Fruit fly (Drosophila melanogaster) whole organism, embryonic: ENCODE results near the gene CG4951.

Experiments
- ATbp ChIP-seq: fragments of 200-800 bp; sonication (Bioruptor generic); optimal IDR thresholded peaks from 2 replicates; lab custom pipeline; 2017; ENCODE audit warnings: missing biosample characterization, mild to moderate bottlenecking, missing genetic modification characterization, missing genetic modification reagents
- BtbVII ChIP-seq: fragments of 200-800 bp; sonication (Bioruptor generic); optimal IDR thresholded peaks from 3 replicates; lab custom pipeline; 2017; ENCODE audit warnings: missing biosample characterization, mild to moderate bottlenecking, missing genetic modification characterization
- C15 ChIP-seq: fragments of 200-800 bp; sonication (Bioruptor generic); IDR thresholded peaks from 3 replicates; pipeline ENCODE4 v1.3.6; 2022; ENCODE audit warnings: missing biosample characterization, missing genetic modification characterization
- CG11093 ChIP-seq: fragments of 200-800 bp; sonication (Bioruptor generic); IDR thresholded peaks from 3 replicates; pipeline ENCODE4 v1.3.6; 2022; ENCODE audit warnings: missing biosample characterization, missing genetic modification characterization
- CG11560 ChIP-seq: fragments of 200-800 bp; sonication (Bioruptor generic); IDR thresholded peaks from 3 replicates; pipeline ENCODE4 v1.3.6; 2022; ENCODE audit warnings: missing biosample characterization, missing genetic modification characterization
- CG11695 ChIP-seq: fragments of 200-800 bp; sonication (Bioruptor generic); IDR thresholded peaks from 3 replicates; pipeline ENCODE4 v1.3.6; 2022; ENCODE audit warnings: missing biosample characterization, missing genetic modification characterization
- CG11696 ChIP-seq: fragments of 200-800 bp; sonication (Bioruptor generic); IDR thresholded peaks from 2 replicates; pipeline ENCODE4 v1.3.6; 2022; ENCODE audit warnings: missing biosample characterization, missing genetic modification characterization
- CG12236 ChIP-seq: fragments of 200-800 bp; sonication (Bioruptor generic); optimal IDR thresholded peaks from 2 replicates; lab custom pipeline; 2016; ENCODE audit warnings: missing biosample characterization, missing genetic modification characterization
- CG14710 ChIP-seq: fragments of 200-800 bp; sonication (Bioruptor generic); optimal IDR thresholded peaks from 3 replicates; lab custom pipeline; 2019; ENCODE audit warnings: missing biosample characterization, mild to moderate bottlenecking, missing genetic modification characterization, moderate library complexity
- CG1647 ChIP-seq: fragments of 200-800 bp; sonication (Bioruptor generic); optimal IDR thresholded peaks from 3 replicates; lab custom pipeline; 2016; ENCODE audit warnings: missing biosample characterization, missing genetic modification characterization
- CG16815 ChIP-seq: fragments of 200-800 bp; sonication (Bioruptor generic); optimal IDR thresholded peaks from 3 replicates; lab custom pipeline; 2017; ENCODE audit warnings: missing biosample characterization, mild to moderate bottlenecking, missing genetic modification characterization
- CG17186 ChIP-seq: fragments of 200-800 bp; sonication (Bioruptor generic); optimal IDR thresholded peaks from 3 replicates; lab custom pipeline; 2017; ENCODE audit warnings: missing biosample characterization, missing genetic modification reagents, missing genetic modification characterization
- CG17802 ChIP-seq: fragments of 200-800 bp; sonication (Bioruptor generic); optimal IDR thresholded peaks from 2 replicates; lab custom pipeline; 2018; ENCODE audit warnings: missing biosample characterization, mild to moderate bottlenecking, missing genetic modification characterization, moderate library complexity
- CG18599 ChIP-seq: fragments of 200-800 bp; sonication (Bioruptor generic); optimal IDR thresholded peaks from 3 replicates; lab custom pipeline; 2017; ENCODE audit warnings: missing biosample characterization, missing genetic modification characterization, mild to moderate bottlenecking, moderate library complexity, missing genetic modification reagents
- CG2875 ChIP-seq: fragments of 200-800 bp; sonication (Bioruptor generic); optimal IDR thresholded peaks from 2 replicates; lab custom pipeline; 2017; ENCODE audit warnings: missing biosample characterization, mild to moderate bottlenecking, missing genetic modification characterization, missing genetic modification reagents
- CG7357 ChIP-seq: fragments of 200-800 bp; sonication (Bioruptor generic); IDR thresholded peaks from 3 replicates; pipeline ENCODE4 v1.3.6; 2022; ENCODE audit warnings: missing biosample characterization, missing genetic modification characterization
- CG8089 ChIP-seq: fragments of 200-800 bp; sonication (Bioruptor generic); optimal IDR thresholded peaks from 3 replicates; lab custom pipeline; 2016; ENCODE audit warnings: missing biosample characterization, missing genetic modification characterization
- CG9876 ChIP-seq: fragments of 200-800 bp; sonication (Bioruptor generic); optimal IDR thresholded peaks from 2 replicates; lab custom pipeline; 2016; ENCODE audit warnings: missing biosample characterization, missing genetic modification characterization
- Dp ChIP-seq: fragments of 200-800 bp; sonication (Bioruptor generic); optimal IDR thresholded peaks from 2 replicates; lab custom pipeline; 2018; ENCODE audit warnings: missing biosample characterization, mild to moderate bottlenecking, missing genetic modification characterization, moderate library complexity
- E2f1 ChIP-seq: fragments of 200-800 bp; sonication (Bioruptor generic); IDR thresholded peaks from 2 replicates; pipeline ENCODE4 v1.3.6; 2022; ENCODE audit warnings: missing biosample characterization, missing genetic modification characterization
- E2f2 ChIP-seq: fragments of 200-800 bp; sonication (Bioruptor generic); IDR thresholded peaks from 2 replicates; pipeline ENCODE4 v1.3.6; 2022; ENCODE audit warnings: missing biosample characterization, missing genetic modification characterization
- Fer1 ChIP-seq: fragments of 200-800 bp; sonication (Bioruptor generic); optimal IDR thresholded peaks from 2 replicates; lab custom pipeline; 2017; ENCODE audit warnings: missing biosample characterization, mild to moderate bottlenecking, missing genetic modification characterization
- Fer3 ChIP-seq: fragments of 200-800 bp; sonication (Bioruptor generic); optimal IDR thresholded peaks from 2 replicates; lab custom pipeline; 2018; ENCODE audit warnings: missing biosample characterization, mild to moderate bottlenecking, missing genetic modification characterization, moderate library complexity
- Gug ChIP-seq: fragments of 200-800 bp; sonication (Bioruptor generic); IDR thresholded peaks from 4 replicates; pipeline ENCODE4 v1.3.6; 2022; ENCODE audit warnings: missing biosample characterization, missing genetic modification characterization
- HmgZ ChIP-seq: fragments of 200-800 bp; sonication (Bioruptor generic); optimal IDR thresholded peaks from 2 replicates; lab custom pipeline; 2018; ENCODE audit warnings: missing biosample characterization, mild to moderate bottlenecking, missing genetic modification characterization
- Hr78 ChIP-seq, 2 experiments: fragments of 200-800 bp in 1 of 2; fragments of >200 bp in 1 of 2; sonication (Bioruptor generic) in 1 of 2; optimal IDR thresholded peaks; 2 replicates each; lab custom pipeline; 2017 to 2019; ENCODE audit warnings: missing biosample characterization in 2 of 2, missing genetic modification characterization in 2 of 2, mild to moderate bottlenecking in 1 of 2, moderate library complexity in 1 of 2
- Oaz ChIP-seq: fragments of 200-800 bp; sonication (Bioruptor generic); IDR thresholded peaks from 2 replicates; pipeline ENCODE4 v1.3.6; 2022; ENCODE audit warnings: missing biosample characterization, missing genetic modification characterization
- Sin3A ChIP-seq: fragments of >200 bp; optimal IDR thresholded peaks from 2 replicates; lab custom pipeline; 2018
- Six4 ChIP-seq: fragments of 200-800 bp; sonication (Bioruptor generic); optimal IDR thresholded peaks from 2 replicates; lab custom pipeline; 2016; ENCODE audit warnings: missing biosample characterization, missing genetic modification characterization
- Sox100B ChIP-seq: fragments of 200-800 bp; sonication (Bioruptor generic); optimal IDR thresholded peaks from 3 replicates; lab custom pipeline; 2018; ENCODE audit warnings: missing biosample characterization, mild to moderate bottlenecking, missing genetic modification characterization
- btn ChIP-seq: fragments of 200-800 bp; sonication (Bioruptor generic); optimal IDR thresholded peaks from 2 replicates; lab custom pipeline; 2016; ENCODE audit warnings: missing biosample characterization, missing genetic modification characterization
- chn ChIP-seq: fragments of 200-800 bp; sonication (Bioruptor generic); optimal IDR thresholded peaks from 2 replicates; lab custom pipeline; 2016; ENCODE audit warnings: missing biosample characterization, missing genetic modification characterization
- emc ChIP-seq: fragments of 200-800 bp; sonication (Bioruptor generic); optimal IDR thresholded peaks from 2 replicates; lab custom pipeline; 2016; ENCODE audit warnings: missing biosample characterization, missing genetic modification characterization
- eve ChIP-seq, 2 experiments: fragments of >200 bp; optimal IDR thresholded peaks; 2 replicates each; lab custom pipeline; 2017; ENCODE audit warnings: missing biosample characterization in 2 of 2, missing genetic modification characterization in 2 of 2
- fd96Cb ChIP-seq: fragments of 200-800 bp; sonication (Bioruptor generic); optimal IDR thresholded peaks from 2 replicates; lab custom pipeline; 2018; ENCODE audit warnings: missing biosample characterization, mild to moderate bottlenecking, missing genetic modification characterization, moderate library complexity
- gce ChIP-seq: fragments of 200-800 bp; sonication (Bioruptor generic); IDR thresholded peaks from 3 replicates; pipeline ENCODE4 v1.3.6; 2022; ENCODE audit warnings: missing biosample characterization, missing genetic modification characterization
- ind ChIP-seq: fragments of 200-800 bp; sonication (Bioruptor generic); optimal IDR thresholded peaks from 3 replicates; lab custom pipeline; 2016; ENCODE audit warnings: missing biosample characterization, missing genetic modification characterization
- ken ChIP-seq: fragments of 200-800 bp; sonication (Bioruptor generic); IDR thresholded peaks from 3 replicates; pipeline ENCODE4 v1.3.6; 2022; ENCODE audit warnings: missing biosample characterization, missing genetic modification characterization
- knrl ChIP-seq: fragments of 200-800 bp; sonication (Bioruptor generic); IDR thresholded peaks from 3 replicates; pipeline ENCODE4 v1.3.6; 2022; ENCODE audit warnings: missing biosample characterization, missing genetic modification characterization; ENCODE audit not compliant: partially characterized antibody
- luna ChIP-seq: fragments of 200-800 bp; sonication (Bioruptor generic); optimal IDR thresholded peaks from 2 replicates; lab custom pipeline; 2016; ENCODE audit warnings: missing biosample characterization, missing genetic modification characterization
- mirr ChIP-seq: fragments of 200-800 bp; sonication (Bioruptor generic); optimal IDR thresholded peaks from 3 replicates; lab custom pipeline; 2018; ENCODE audit warnings: missing biosample characterization, mild to moderate bottlenecking, missing genetic modification characterization
- pzg ChIP-seq: fragments of 200-800 bp; sonication (Bioruptor generic); optimal IDR thresholded peaks from 3 replicates; lab custom pipeline; 2018; ENCODE audit warnings: missing biosample characterization, mild to moderate bottlenecking, missing genetic modification characterization, moderate library complexity
- scrt ChIP-seq: fragments of 200-800 bp; sonication (Bioruptor generic); optimal IDR thresholded peaks from 2 replicates; lab custom pipeline; 2018; ENCODE audit warnings: missing biosample characterization, mild to moderate bottlenecking, missing genetic modification characterization, moderate library complexity
- sr ChIP-seq: fragments of 200-800 bp; sonication (Bioruptor generic); IDR thresholded peaks from 3 replicates; pipeline ENCODE4 v1.3.6; 2022; ENCODE audit warnings: missing biosample characterization, missing genetic modification characterization
- stwl ChIP-seq: fragments of 200-800 bp; sonication (Bioruptor generic); optimal IDR thresholded peaks from 3 replicates; lab custom pipeline; 2018; ENCODE audit warnings: missing biosample characterization, mild to moderate bottlenecking, missing genetic modification characterization, moderate library complexity
- tna ChIP-seq: fragments of 200-800 bp; sonication (Bioruptor generic); IDR thresholded peaks from 2 replicates; pipeline ENCODE4 v1.3.6; 2022; ENCODE audit warnings: missing biosample characterization, missing genetic modification characterization; ENCODE audit not compliant: partially characterized antibody
- trem ChIP-seq: fragments of 200-800 bp; optimal IDR thresholded peaks from 3 replicates; lab custom pipeline; 2019; ENCODE audit warnings: missing biosample characterization, mild to moderate bottlenecking, missing genetic modification characterization, moderate library complexity
- vfl ChIP-seq: fragments of 200-800 bp; sonication (Bioruptor generic); optimal IDR thresholded peaks from 2 replicates; lab custom pipeline; 2016; ENCODE audit warnings: missing biosample characterization, missing genetic modification characterization
- vnd ChIP-seq: fragments of 200-800 bp; sonication (Bioruptor generic); IDR thresholded peaks from 3 replicates; pipeline ENCODE4 v1.3.6; 2022; ENCODE audit warnings: missing biosample characterization, missing genetic modification characterization; ENCODE audit not compliant: partially characterized antibody
- yki ChIP-seq: fragments of >200 bp; optimal IDR thresholded peaks from 3 replicates; lab custom pipeline; 2018
- zen ChIP-seq: fragments of 200-800 bp; sonication (Bioruptor generic); optimal IDR thresholded peaks from 3 replicates; lab custom pipeline; 2018; ENCODE audit warnings: missing biosample characterization, mild to moderate bottlenecking, missing genetic modification characterization, moderate library complexity
- zen2 ChIP-seq: fragments of 200-800 bp; sonication (Bioruptor generic); IDR thresholded peaks from 3 replicates; pipeline ENCODE4 v1.3.6; 2022; ENCODE audit warnings: missing biosample characterization, missing genetic modification characterization; ENCODE audit not compliant: partially characterized antibody

Gene CG4951

DNA sequence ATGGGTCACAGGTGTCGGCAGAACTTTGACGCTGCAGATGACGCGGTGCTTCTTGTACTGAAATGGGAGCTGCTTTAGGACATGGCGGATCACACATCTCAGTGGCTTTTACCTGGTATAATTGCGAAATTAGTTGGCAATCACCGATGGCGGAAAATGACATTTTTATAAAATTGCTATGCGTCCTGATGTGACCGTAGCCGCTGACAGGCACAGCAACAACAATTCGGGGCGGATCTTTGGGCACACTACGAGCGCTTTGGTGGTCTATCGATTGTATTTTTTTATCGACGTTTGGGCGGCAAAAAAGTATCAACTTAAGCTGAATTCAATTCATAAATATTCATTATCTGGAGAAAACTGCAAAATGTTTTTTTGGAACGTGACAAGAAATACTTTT, at the start of gene CG4951 (continued):
- no peak for TF ChIP-seq eve (GFP tag; optimal IDR thresholded peaks at IDR 0.05; lab: Kevin White, UChicago)
- no peak for TF ChIP-seq ind (GFP tag; lab: Kevin White, UChicago)
- TF ChIP-seq CG18599 (GFP tag; lab: Kevin White, UChicago) = no peak
- peak; percentile 13 for TF ChIP-seq zen (tag; lab: Kevin White, UChicago)
- TF ChIP-seq chn = no peak
- no peak for TF ChIP-seq CG12236 (GFP tag; lab: Kevin White, UChicago)
- TF ChIP-seq CG9876 = no peak
- TF ChIP-seq scrt (GFP tag; lab: Kevin White, UChicago) = no peak
- TF ChIP-seq ATbp = no peak
- TF ChIP-seq CG7357 (GFP tag; lab: Robert Waterston, UW) = no peak
- no peak for TF ChIP-seq btn (GFP tag; lab: Kevin White, UChicago)
- no peak for TF ChIP-seq luna (GFP tag; lab: Kevin White, UChicago)
- no peak for TF ChIP-seq E2f1 (GFP tag; lab: Robert Waterston, UW)
- TF ChIP-seq Sin3A (lab: Kevin White, UChicago) = peak; percentile 62
- TF ChIP-seq yki (lab: Kevin White, UChicago) = no peak
- TF ChIP-seq CG1647 (GFP tag; lab: Kevin White, UChicago) = no peak
- TF ChIP-seq HmgZ (tag; lab: Kevin White, UChicago) = peak; percentile 47
- peak; percentile 97 for TF ChIP-seq E2f2
- TF ChIP-seq CG2875 = no peak
- peak; percentile 36; the same call in 1 of the 3 replicates for TF ChIP-seq vnd (GFP tag; lab: Robert Waterston, UW)
- peak; percentile 70 for TF ChIP-seq CG17186 (GFP tag; lab: Kevin White, UChicago)
- no peak for TF ChIP-seq emc (GFP tag; lab: Kevin White, UChicago)
- TF ChIP-seq Hr78 (GFP tag; optimal IDR thresholded peaks at IDR 0.05; lab: Kevin White, UChicago) = no peak
- peak; percentile 63 for TF ChIP-seq zen2
- TF ChIP-seq CG11560 (tag; lab: Robert Waterston, UW) = peak; percentile 45; the same call in 1 of the 3 replicates
- TF ChIP-seq Dp (GFP tag; lab: Kevin White, UChicago) = peak; percentile 96
- TF ChIP-seq CG8089 = no peak
- TF ChIP-seq Oaz (GFP tag; lab: Robert Waterston, UW) = no peak
- no peak for TF ChIP-seq CG11093
- no peak for TF ChIP-seq Fer3 (tag; lab: Kevin White, UChicago)
- TF ChIP-seq CG14710 (tag; lab: Kevin White, UChicago) = peak; percentile 40
- TF ChIP-seq Gug (GFP tag; lab: Robert Waterston, UW) = no peak
- no peak for TF ChIP-seq CG11695 (GFP tag; lab: Robert Waterston, UW)
- TF ChIP-seq ken = no peak
- TF ChIP-seq Fer1 = no peak
- no peak for TF ChIP-seq CG16815 (GFP tag; lab: Kevin White, UChicago)
- TF ChIP-seq tna = peak; percentile 57; the same call in 1 of the 2 replicates
- peak; percentile 64 for TF ChIP-seq stwl
- no peak for TF ChIP-seq BtbVII (GFP tag; lab: Kevin White, UChicago)
- TF ChIP-seq mirr = no peak
- no peak for TF ChIP-seq gce
- no peak for TF ChIP-seq Six4 (GFP tag; lab: Kevin White, UChicago)
- TF ChIP-seq CG17802 (tag; lab: Kevin White, UChicago) = no peak
- peak; percentile 32; the same call in 1 of the 3 replicates for TF ChIP-seq knrl (GFP tag; lab: Robert Waterston, UW)
- peak; percentile 66 for TF ChIP-seq trem (tag; lab: Kevin White, UChicago)
- TF ChIP-seq Sox100B (GFP tag; lab: Kevin White, UChicago) = no peak
- no peak for TF ChIP-seq vfl (GFP tag; lab: Kevin White, UChicago)
- TF ChIP-seq CG11696 (GFP tag; lab: Robert Waterston, UW) = no peak
- TF ChIP-seq pzg (GFP tag; lab: Kevin White, UChicago) = peak; percentile 91
- no peak for TF ChIP-seq sr (GFP tag; lab: Robert Waterston, UW)
- no peak for TF ChIP-seq fd96Cb (tag; lab: Kevin White, UChicago)
- TF ChIP-seq C15 (GFP tag; lab: Robert Waterston, UW) = no peak
